Fruit fly (Drosophila melanogaster) whole organism, prepupa: ENCODE measurements around the gene CG31804.
A peak's percentile ranks its signal among the peaks of the same experiment; 100 is the strongest.

ENCODE experiments used
- CG10631 ChIP-seq: fragments of 200-800 bp; sonication (Bioruptor generic); optimal IDR thresholded peaks from 2 replicates; lab custom pipeline; 2016; ENCODE audit warnings: missing biosample characterization, missing genetic modification characterization
- CG15336 ChIP-seq: fragments of 200-800 bp; sonication (Bioruptor generic); IDR thresholded peaks from 2 replicates; pipeline ENCODE4 v1.3.6; 2022; ENCODE audit warnings: missing biosample characterization, missing genetic modification characterization
- CG1621 ChIP-seq: fragments of 200-800 bp; sonication (Bioruptor generic); optimal IDR thresholded peaks from 3 replicates; lab custom pipeline; 2018; ENCODE audit warnings: missing biosample characterization, mild to moderate bottlenecking, missing genetic modification characterization
- CG16779 ChIP-seq: fragments of 200-800 bp; sonication (Bioruptor generic); optimal IDR thresholded peaks from 3 replicates; lab custom pipeline; 2017; ENCODE audit warnings: missing biosample characterization, mild to moderate bottlenecking, missing genetic modification characterization
- CG31627 ChIP-seq: fragments of 200-800 bp; sonication (Bioruptor generic); optimal IDR thresholded peaks from 3 replicates; lab custom pipeline; 2016; ENCODE audit warnings: missing biosample characterization, missing genetic modification characterization
- CG32006 ChIP-seq: fragments of 200-800 bp; sonication (Bioruptor generic); optimal IDR thresholded peaks from 3 replicates; lab custom pipeline; 2017; ENCODE audit warnings: missing biosample characterization, mild to moderate bottlenecking, missing genetic modification characterization
- CG34406 ChIP-seq: fragments of 200-800 bp; sonication (Bioruptor generic); optimal IDR thresholded peaks from 3 replicates; lab custom pipeline; 2016; ENCODE audit warnings: missing biosample characterization, missing genetic modification characterization
- CG3919 ChIP-seq: fragments of 200-800 bp; sonication (Bioruptor generic); optimal IDR thresholded peaks from 3 replicates; lab custom pipeline; 2016; ENCODE audit warnings: missing biosample characterization, missing genetic modification characterization
- CG6792 ChIP-seq: fragments of 200-800 bp; sonication (Bioruptor generic); optimal IDR thresholded peaks from 3 replicates; lab custom pipeline; 2016; ENCODE audit warnings: missing biosample characterization, missing genetic modification characterization
- CG6808 ChIP-seq: fragments of 200-800 bp; sonication (Bioruptor generic); optimal IDR thresholded peaks from 3 replicates; lab custom pipeline; 2017; ENCODE audit warnings: missing biosample characterization, missing genetic modification characterization, mild to moderate bottlenecking, moderate library complexity, missing genetic modification reagents
- CG6854 ChIP-seq: fragments of 200-800 bp; sonication (Bioruptor generic); optimal IDR thresholded peaks from 2 replicates; lab custom pipeline; 2017; ENCODE audit warnings: missing biosample characterization, mild to moderate bottlenecking, missing genetic modification characterization
- CG7368 ChIP-seq: fragments of 200-800 bp; sonication (Bioruptor generic); optimal IDR thresholded peaks from 3 replicates; lab custom pipeline; 2016; ENCODE audit warnings: missing biosample characterization, missing genetic modification characterization
- CG8119 ChIP-seq: fragments of 200-800 bp; sonication (Bioruptor generic); IDR thresholded peaks from 3 replicates; pipeline ENCODE4 v1.3.6; 2022; ENCODE audit warnings: missing biosample characterization, missing genetic modification characterization
- CG9139 ChIP-seq: fragments of 200-800 bp; sonication (Bioruptor generic); optimal IDR thresholded peaks from 3 replicates; lab custom pipeline; 2017; ENCODE audit warnings: missing biosample characterization, mild to moderate bottlenecking, missing genetic modification characterization
- Eip75B ChIP-seq: fragments of 200-800 bp; sonication (Bioruptor generic); optimal IDR thresholded peaks from 3 replicates; lab custom pipeline; 2016; ENCODE audit warnings: missing biosample characterization, missing genetic modification characterization
- Eip78C ChIP-seq: fragments of 200-800 bp; sonication (Bioruptor generic); peaks from one replicate; lab custom pipeline; 2016; ENCODE audit warnings: missing biosample characterization, missing genetic modification characterization
- Eip93F ChIP-seq: fragments of 200-800 bp; sonication (Bioruptor generic); optimal IDR thresholded peaks from 2 replicates; lab custom pipeline; 2016; ENCODE audit warnings: missing biosample characterization, mild to moderate bottlenecking, missing genetic modification characterization
- Ets21C ChIP-seq: fragments of 200-800 bp; sonication (Bioruptor generic); optimal IDR thresholded peaks from 3 replicates; lab custom pipeline; 2016; ENCODE audit warnings: missing biosample characterization, missing genetic modification characterization
- Ets96B ChIP-seq: fragments of 200-800 bp; optimal IDR thresholded peaks from 2 replicates; lab custom pipeline; 2019; ENCODE audit warnings: missing biosample characterization, mild to moderate bottlenecking, missing genetic modification characterization, moderate library complexity
- Gug ChIP-seq: fragments of 200-800 bp; sonication (Bioruptor generic); IDR thresholded peaks from 2 replicates; pipeline ENCODE4 v1.3.6; 2022; ENCODE audit warnings: missing biosample characterization, missing genetic modification characterization
- Hr38 ChIP-seq: sonication (Bioruptor generic); optimal IDR thresholded peaks from 2 replicates; lab custom pipeline; 2016; ENCODE audit warnings: missing biosample characterization, missing genetic modification characterization
- Hr4 ChIP-seq: fragments of 200-800 bp; sonication (Bioruptor generic); optimal IDR thresholded peaks from 3 replicates; lab custom pipeline; 2016; ENCODE audit warnings: missing biosample characterization, missing genetic modification characterization
- Lpt ChIP-seq: fragments of 200-800 bp; sonication (Bioruptor generic); optimal IDR thresholded peaks from 3 replicates; lab custom pipeline; 2016; ENCODE audit warnings: missing biosample characterization, missing genetic modification characterization
- Met ChIP-seq: fragments of 200-800 bp; sonication (Bioruptor generic); optimal IDR thresholded peaks from 3 replicates; lab custom pipeline; 2016; ENCODE audit warnings: missing biosample characterization, missing genetic modification characterization
- OdsH ChIP-seq: fragments of 200-800 bp; sonication (Bioruptor generic); optimal IDR thresholded peaks from 3 replicates; lab custom pipeline; 2016; ENCODE audit warnings: missing biosample characterization, missing genetic modification characterization
- Smox ChIP-seq: fragments of 200-800 bp; sonication (Bioruptor generic); optimal IDR thresholded peaks from 3 replicates; lab custom pipeline; 2016; ENCODE audit warnings: missing biosample characterization, missing genetic modification characterization
- Sox102F ChIP-seq: fragments of 200-800 bp; sonication (Bioruptor generic); optimal IDR thresholded peaks from 2 replicates; lab custom pipeline; 2016; ENCODE audit warnings: missing biosample characterization, mild to moderate bottlenecking, missing genetic modification characterization
- Sox15 ChIP-seq: fragments of 200-800 bp; sonication (Bioruptor generic); optimal IDR thresholded peaks from 3 replicates; lab custom pipeline; 2016; ENCODE audit warnings: missing biosample characterization, missing genetic modification characterization
- achi ChIP-seq: fragments of 200-800 bp; sonication (Bioruptor generic); optimal IDR thresholded peaks from 3 replicates; lab custom pipeline; 2016; ENCODE audit warnings: missing biosample characterization, missing genetic modification characterization
- acj6 ChIP-seq: fragments of 200-800 bp; sonication (Bioruptor generic); optimal IDR thresholded peaks from 3 replicates; lab custom pipeline; 2016; ENCODE audit warnings: missing biosample characterization, missing genetic modification characterization
- dsx ChIP-seq: fragments of 200-800 bp; optimal IDR thresholded peaks from 3 replicates; lab custom pipeline; 2019; ENCODE audit warnings: missing biosample characterization, mild to moderate bottlenecking, missing genetic modification characterization, moderate library complexity; ENCODE audit not compliant: poor library complexity, severe bottlenecking
- eg ChIP-seq: fragments of 200-800 bp; sonication (Bioruptor generic); IDR thresholded peaks from 3 replicates; pipeline ENCODE4 v1.3.6; 2022; ENCODE audit warnings: missing biosample characterization, missing genetic modification characterization
- fd85E ChIP-seq: fragments of 200-800 bp; sonication (Bioruptor generic); optimal IDR thresholded peaks from 3 replicates; lab custom pipeline; 2016; ENCODE audit warnings: missing biosample characterization, missing genetic modification characterization
- fkh ChIP-seq: fragments of 200-800 bp; sonication (Bioruptor generic); optimal IDR thresholded peaks from 3 replicates; lab custom pipeline; 2017; ENCODE audit warnings: missing biosample characterization, mild to moderate bottlenecking, missing genetic modification characterization, moderate library complexity
- net ChIP-seq: fragments of 200-800 bp; sonication (Bioruptor generic); optimal IDR thresholded peaks from 3 replicates; lab custom pipeline; 2016; ENCODE audit warnings: missing biosample characterization, missing genetic modification characterization
- salr ChIP-seq, 2 experiments: fragments of 200-800 bp; sonication (Bioruptor generic); optimal IDR thresholded peaks; 3 replicates each; lab custom pipeline; 2016 to 2018; ENCODE audit warnings: missing biosample characterization in 2 of 2, missing genetic modification characterization in 2 of 2, mild to moderate bottlenecking in 1 of 2
- spab ChIP-seq: fragments of 200-800 bp; sonication (Bioruptor generic); optimal IDR thresholded peaks from 2 replicates; lab custom pipeline; 2017; ENCODE audit warnings: missing biosample characterization, mild to moderate bottlenecking, missing genetic modification characterization, missing genetic modification reagents
- ss ChIP-seq, 2 experiments: fragments of 200-800 bp; sonication (Bioruptor generic); optimal IDR thresholded peaks; 2 replicates in 1 of 2; 3 replicates in 1 of 2; lab custom pipeline; 2017 to 2018; ENCODE audit warnings: mild to moderate bottlenecking in 2 of 2, missing biosample characterization in 2 of 2, missing genetic modification characterization in 2 of 2, moderate library complexity in 1 of 2
- topi ChIP-seq: fragments of 200-800 bp; sonication (Bioruptor generic); optimal IDR thresholded peaks from 3 replicates; lab custom pipeline; 2016; ENCODE audit warnings: missing biosample characterization, missing genetic modification characterization
- vri ChIP-seq: fragments of 200-800 bp; sonication (Bioruptor generic); optimal IDR thresholded peaks from 3 replicates; lab custom pipeline; 2016; ENCODE audit warnings: missing biosample characterization, mild to moderate bottlenecking, missing genetic modification characterization

Gene CG31804

DNA sequence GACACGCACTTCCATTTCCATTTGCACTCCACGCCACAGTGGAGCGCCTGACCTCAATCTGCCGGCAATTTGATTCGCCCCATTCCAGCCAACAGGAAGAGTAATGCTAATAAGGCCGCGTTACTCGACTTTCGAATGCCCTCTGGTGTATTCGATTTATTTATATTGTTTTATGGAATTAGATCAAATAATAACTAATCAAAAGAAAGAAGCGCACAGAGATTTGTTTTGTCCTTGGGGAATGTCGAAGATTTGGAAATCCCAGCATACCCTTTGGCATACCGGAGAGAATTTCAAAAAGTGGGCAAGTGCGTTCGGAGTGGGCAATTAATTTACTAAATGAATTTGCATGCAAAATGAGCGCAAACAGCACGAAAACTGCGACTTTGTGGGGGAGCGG, 11.5 kb downstream of the CG31804 start (continued):
- TF ChIP-seq Ets96B (tag; lab: Kevin White, UChicago): no peak
- TF ChIP-seq CG3919: no peak
- no peak for TF ChIP-seq CG1621
- TF ChIP-seq eg (GFP tag; lab: Robert Waterston, UW): no peak; the same call in 2 of the 3 replicates
- TF ChIP-seq Eip93F (GFP tag; lab: Kevin White, UChicago): no peak
- TF ChIP-seq CG15336: peak; percentile 51
- no peak for TF ChIP-seq CG31627 (GFP tag; lab: Kevin White, UChicago)
- TF ChIP-seq CG6792 (GFP tag; lab: Kevin White, UChicago): no peak
- TF ChIP-seq Ets21C (GFP tag; lab: Kevin White, UChicago): no peak
- TF ChIP-seq CG16779 (tag; lab: Kevin White, UChicago): no peak
- TF ChIP-seq Hr4 (GFP tag; lab: Kevin White, UChicago): peak; percentile 37
- no peak for TF ChIP-seq net (GFP tag; lab: Kevin White, UChicago)
- TF ChIP-seq Hr38 (GFP tag; lab: Kevin White, UChicago): no peak
- TF ChIP-seq Lpt (GFP tag; lab: Kevin White, UChicago): no peak
- peak; percentile 26 for TF ChIP-seq Met (GFP tag; lab: Kevin White, UChicago)
- TF ChIP-seq dsx: no peak
- no peak for TF ChIP-seq Sox102F (GFP tag; lab: Kevin White, UChicago)
- TF ChIP-seq Gug (GFP tag; lab: Robert Waterston, UW): no peak
- TF ChIP-seq achi (GFP tag; lab: Kevin White, UChicago): peak; percentile 15

DNA sequence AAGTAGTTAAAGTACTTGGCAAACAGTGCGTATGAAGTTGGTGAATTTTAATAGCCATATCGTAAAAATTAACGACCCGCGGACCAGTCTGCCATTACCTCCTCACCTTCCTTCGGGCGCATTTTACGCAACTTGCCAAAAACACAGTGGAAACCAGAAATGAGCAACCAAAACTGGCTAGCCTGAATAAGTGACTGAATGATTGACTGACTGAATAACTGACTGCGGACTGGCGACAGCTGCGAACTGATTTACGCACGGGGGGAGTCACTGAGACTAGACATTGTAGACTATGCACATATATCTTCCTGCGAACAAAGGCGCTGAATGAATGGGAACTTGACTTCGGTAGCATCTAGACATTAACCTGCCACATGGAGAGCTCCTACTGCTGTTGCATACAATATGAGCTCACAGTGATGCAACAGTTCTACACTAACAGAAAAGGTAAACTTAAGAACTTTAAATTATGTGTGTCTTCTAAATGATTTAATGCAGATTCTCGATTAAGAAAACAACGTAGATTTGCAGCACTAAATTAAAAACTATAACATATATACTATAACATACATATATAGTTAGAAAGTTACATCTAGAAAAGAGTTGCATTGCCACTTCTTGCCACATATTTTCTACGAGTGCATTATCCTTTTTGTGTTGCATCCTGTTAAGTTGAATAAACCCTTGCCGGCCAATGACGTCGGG, 12.8 kb downstream of the CG31804 start:
- TF ChIP-seq CG32006 (GFP tag; lab: Kevin White, UChicago) (peak; percentile 47), dsx (peak; percentile 82), CG3919 (no peak), acj6 (GFP tag; lab: Kevin White, UChicago) (no peak), Met (GFP tag; lab: Kevin White, UChicago) (no peak), CG7368 (no peak), spab (GFP tag; lab: Kevin White, UChicago) (no peak), Hr4 (GFP tag; lab: Kevin White, UChicago) (no peak), Eip75B (GFP tag; lab: Kevin White, UChicago) (no peak), CG10631 (GFP tag; lab: Kevin White, UChicago) (peak; percentile 35), Lpt (GFP tag; lab: Kevin White, UChicago) (no peak), Ets21C (GFP tag; lab: Kevin White, UChicago) (no peak), ss (GFP tag; optimal IDR thresholded peaks at IDR 0.05; lab: Kevin White, UChicago) (no peak), fkh (no peak), CG15336 (0 out of 2 replicates have a peak, but pooled peaks have one; percentile 8), CG1621 (no peak), OdsH (GFP tag; lab: Kevin White, UChicago) (no peak), Smox (GFP tag; lab: Kevin White, UChicago) (no peak), CG6854 (no peak), CG31627 (GFP tag; lab: Kevin White, UChicago) (no peak), Eip78C (GFP tag; lab: Kevin White, UChicago) (peak; percentile 58), topi (no peak), salr (GFP tag; optimal IDR thresholded peaks at IDR 0.05; lab: Kevin White, UChicago) (no peak), CG9139 (GFP tag; lab: Kevin White, UChicago) (no peak), fd85E (GFP tag; lab: Kevin White, UChicago) (no peak), Sox102F (GFP tag; lab: Kevin White, UChicago) (no peak), achi (GFP tag; lab: Kevin White, UChicago) (peak; percentile 7)

DNA sequence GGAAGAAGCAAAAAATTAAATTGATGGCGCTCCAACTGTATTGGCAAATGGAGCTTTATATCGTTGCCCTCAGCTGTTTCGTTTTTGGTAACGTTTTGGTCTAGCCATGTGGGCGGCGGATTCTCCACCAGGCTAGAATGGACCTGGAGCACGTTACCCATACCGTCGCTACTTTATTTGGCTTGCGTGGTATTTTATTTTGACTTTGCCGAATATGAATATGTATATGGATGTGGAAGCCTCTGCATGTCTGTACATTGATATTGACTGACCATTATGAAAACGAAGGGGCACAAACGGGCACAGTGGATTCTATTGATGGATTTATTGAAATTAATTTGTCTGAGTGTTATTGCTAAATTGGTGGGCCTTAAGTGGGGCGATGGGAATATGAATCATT, 14.5 kb downstream of the CG31804 start:
- no peak for TF ChIP-seq vri (GFP tag; lab: Kevin White, UChicago)
- TF ChIP-seq Gug (GFP tag; lab: Robert Waterston, UW): no peak
- no peak for TF ChIP-seq Lpt (GFP tag; lab: Kevin White, UChicago)
- no peak for TF ChIP-seq salr (GFP tag; optimal IDR thresholded peaks at IDR 0.05; lab: Kevin White, UChicago)
- TF ChIP-seq Sox15 (GFP tag; lab: Kevin White, UChicago): no peak
- TF ChIP-seq Hr38 (GFP tag; lab: Kevin White, UChicago): no peak
- TF ChIP-seq Eip75B (GFP tag; lab: Kevin White, UChicago): no peak
- no peak for TF ChIP-seq acj6 (GFP tag; lab: Kevin White, UChicago)
- no peak for TF ChIP-seq fkh
- TF ChIP-seq CG8119 (GFP tag; lab: Robert Waterston, UW): no peak
- no peak for TF ChIP-seq CG6808 (GFP tag; lab: Kevin White, UChicago)
- no peak for TF ChIP-seq CG34406
- TF ChIP-seq ss (GFP tag; optimal IDR thresholded peaks at IDR 0.05; lab: Kevin White, UChicago): no peak
